Fruit fly (Drosophila melanogaster): ENCODE results near the gene CG31917.

Gene CG31917

dm6 chr2L:4971329-4971798 lies 39.3 kb downstream of the CG31917 start, which contains the start of gene CG14043 (continued):
- TF ChIP-seq HmgZ (tag; optimal IDR thresholded peaks at IDR 0.05) (peak; percentile 50), mam (GFP tag; optimal IDR thresholded peaks at IDR 0.05) (peak; percentile 36), h (optimal IDR thresholded peaks at IDR 0.05) (no peak), CG16863 (GFP tag; optimal IDR thresholded peaks at IDR 0.05) (no peak), CG10274 (GFP tag; optimal IDR thresholded peaks at IDR 0.05) (no peak), CG1602 (GFP tag; optimal IDR thresholded peaks at IDR 0.05) (peak; percentile 21), al (GFP tag; IDR thresholded peaks at IDR 0.05) (0 out of 2 replicates have a peak, but pooled peaks have one; percentile 30), eve (GFP tag; optimal IDR thresholded peaks at IDR 0.05) (no peak), Bdp1 (GFP tag; optimal IDR thresholded peaks at IDR 0.05) (no peak), chm (GFP tag; IDR thresholded peaks at IDR 0.05) (no peak), CG18262 (tag; optimal IDR thresholded peaks at IDR 0.05) (peak; percentile 31), esg (GFP tag; conservative IDR thresholded peaks at IDR 0.05) (no peak), CG4328 (GFP tag; optimal IDR thresholded peaks at IDR 0.05) (no peak), Max (GFP tag; optimal IDR thresholded peaks at IDR 0.05) (peak; percentile 21), CG5245 (GFP tag; optimal IDR thresholded peaks at IDR 0.05) (no peak), pzg (GFP tag; optimal IDR thresholded peaks at IDR 0.05) (peak; percentile 94), Nf-YA (GFP tag; IDR thresholded peaks at IDR 0.05) (no peak), Sry-β (GFP tag; optimal IDR thresholded peaks at IDR 0.05) (no peak), ttk (GFP tag; IDR thresholded peaks at IDR 0.05) (no peak), Oaz (GFP tag; IDR thresholded peaks at IDR 0.05) (no peak), az2 (GFP tag; optimal IDR thresholded peaks at IDR 0.05) (no peak), zen2 (GFP tag; IDR thresholded peaks at IDR 0.05; ENCODE audit: partially characterized antibody) (no peak), row (GFP tag; IDR thresholded peaks at IDR 0.05) (peak; percentile 55), ash1 (GFP tag; optimal IDR thresholded peaks at IDR 0.05) (no peak), CG3726 (GFP tag; IDR thresholded peaks at IDR 0.05) (no peak), CG11456 (GFP tag; IDR thresholded peaks at IDR 0.05) (no peak), ac (GFP tag; optimal IDR thresholded peaks at IDR 0.05) (no peak), CG18476 (GFP tag; optimal IDR thresholded peaks at IDR 0.05) (no peak), Vsx1 (GFP tag; optimal IDR thresholded peaks at IDR 0.05) (no peak), CG15696 (tag; optimal IDR thresholded peaks at IDR 0.05) (peak; percentile 7), CG11085 (GFP tag; IDR thresholded peaks at IDR 0.05) (no peak), her (GFP tag; optimal IDR thresholded peaks at IDR 0.05) (no peak), Drgx (GFP tag; IDR thresholded peaks at IDR 0.05) (no peak), CG1792 (GFP tag; optimal IDR thresholded peaks at IDR 0.05) (no peak), CG10565 (GFP tag; optimal IDR thresholded peaks at IDR 0.05) (no peak), CoRest (tag; optimal IDR thresholded peaks at IDR 0.05) (peak; percentile 60), cwo (GFP tag; optimal IDR thresholded peaks at IDR 0.05) (no peak), CG8765 (GFP tag; IDR thresholded peaks at IDR 0.05) (no peak), CG11504 (tag; optimal IDR thresholded peaks at IDR 0.05) (no peak), CG15601 (tag; optimal IDR thresholded peaks at IDR 0.05) (peak; percentile 51), Opbp (GFP tag; IDR thresholded peaks at IDR 0.05; ENCODE audit: partially characterized antibody) (no peak), lilli (GFP tag; optimal IDR thresholded peaks at IDR 0.05) (peak; percentile 33), bab2 (GFP tag; optimal IDR thresholded peaks at IDR 0.05) (no peak), sd (tag; optimal IDR thresholded peaks at IDR 0.05) (peak; percentile 71), CG33213 (GFP tag; optimal IDR thresholded peaks at IDR 0.05) (peak; percentile 61), CG17802 (tag; optimal IDR thresholded peaks at IDR 0.05) (no peak), Doc2 (GFP tag; IDR thresholded peaks at IDR 0.05) (no peak), lov (optimal IDR thresholded peaks at IDR 0.05) (no peak), lov (GFP tag; IDR thresholded peaks at IDR 0.05) (no peak), Abd-B (GFP tag; optimal IDR thresholded peaks at IDR 0.05) (no peak), CG9727 (GFP tag; optimal IDR thresholded peaks at IDR 0.05) (peak; percentile 14), CG34422 (GFP tag; IDR thresholded peaks at IDR 0.05) (no peak), CG31441 (GFP tag; IDR thresholded peaks at IDR 0.05) (no peak)

All from whole organism, embryonic.